Worm (Caenorhabditis elegans): ENCODE data around the gene C17H12.11.

The C17H12.11 gene

DNA sequence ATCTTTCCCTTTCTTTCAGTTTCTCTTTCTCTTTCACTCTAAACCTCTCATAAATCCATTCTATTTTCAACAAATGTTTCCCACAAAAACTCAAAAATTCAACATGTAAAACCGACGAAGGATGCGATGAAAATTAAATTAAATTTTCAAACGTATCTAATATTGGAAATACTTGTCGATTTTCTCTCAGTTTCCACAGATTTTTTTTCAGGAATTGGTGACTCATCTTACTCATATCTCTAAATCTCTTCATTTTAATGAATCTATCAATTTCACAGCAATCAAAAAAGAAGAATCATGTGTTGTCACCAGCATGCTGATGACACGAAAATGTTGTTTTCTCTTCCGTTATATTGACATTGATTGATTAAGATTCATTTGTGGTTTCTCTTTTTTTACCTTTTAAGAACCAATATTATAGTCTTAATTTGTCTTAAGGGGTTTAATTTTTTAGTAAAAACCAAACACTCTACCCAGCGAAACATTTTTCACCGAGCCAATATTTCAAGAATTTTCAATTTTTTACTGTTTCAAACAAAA, 1.7 kb downstream of the C17H12.11 start (continued):
- TF ChIP-seq mef-2 (tag; optimal IDR thresholded peaks at IDR 0.05) (no peak), nhr-71 (tag; optimal IDR thresholded peaks at IDR 0.05) (peak; percentile 38), lin-13 (GFP tag; optimal IDR thresholded peaks at IDR 0.05) (no peak), ceh-90 (tag; optimal IDR thresholded peaks at IDR 0.05) (no peak), hlh-17 (GFP tag; optimal IDR thresholded peaks at IDR 0.05; ENCODE audit: borderline replicate concordance) (no peak), egl-13 (tag; optimal IDR thresholded peaks at IDR 0.05) (no peak), irx-1 (tag; optimal IDR thresholded peaks at IDR 0.05) (no peak), pqm-1 (tag; optimal IDR thresholded peaks at IDR 0.05) (no peak), snu-23 (GFP tag; optimal IDR thresholded peaks at IDR 0.05) (peak; percentile 31), tlp-1 (tag; optimal IDR thresholded peaks at IDR 0.05) (no peak), nhr-76 (tag; optimal IDR thresholded peaks at IDR 0.05) (no peak), nhr-85 (tag) (peak; percentile 72), elt-3 (tag; optimal IDR thresholded peaks at IDR 0.05) (peak in 1 of 6 experiments; percentile 52), nhr-19 (GFP tag; conservative IDR thresholded peaks at IDR 0.05) (no peak), Y116A8C.19 (tag; optimal IDR thresholded peaks at IDR 0.05; ENCODE audit: borderline replicate concordance) (no peak), isw-1 (GFP tag; IDR thresholded peaks at IDR 0.05) (no peak), lin-14 (GFP tag; optimal IDR thresholded peaks at IDR 0.05) (peak; percentile 71), aha-1 (tag; optimal IDR thresholded peaks at IDR 0.05) (no peak), tbx-2 (tag; optimal IDR thresholded peaks at IDR 0.05) (no peak)

DNA sequence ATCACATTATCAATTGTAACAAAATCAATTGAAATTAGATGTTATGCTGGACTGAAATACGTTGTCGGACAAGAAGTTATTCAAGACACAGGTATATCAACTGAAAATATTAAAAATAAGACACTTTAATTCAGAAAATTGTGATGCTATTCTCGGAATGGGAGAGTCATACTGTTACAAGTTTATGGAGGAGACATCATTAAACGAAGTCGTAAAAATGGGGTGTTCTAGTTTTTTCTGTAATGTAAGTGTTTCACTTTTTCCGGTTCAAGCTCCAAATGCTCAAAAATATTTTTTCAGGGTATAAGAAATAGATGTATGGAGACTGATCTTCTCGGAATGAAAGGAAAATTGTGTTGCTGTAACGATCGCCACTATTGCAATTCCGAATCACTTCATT, 2.6 kb downstream of the C17H12.11 start, which contains the start of gene C17H12.37:
Gene C17H12.37, plus strand, starts transcription at position 301 of the 400 bp plus-strand sequence.
- TF ChIP-seq snu-23 (GFP tag; optimal IDR thresholded peaks at IDR 0.05) (no peak), elt-2 (tag; optimal IDR thresholded peaks at IDR 0.05) (no peak), fkh-10 (GFP tag; optimal IDR thresholded peaks at IDR 0.05) (no peak), efl-1 (optimal IDR thresholded peaks at IDR 0.05) (no peak), efl-1 (GFP tag; optimal IDR thresholded peaks at IDR 0.05 in 1 of 2) (no peak), nhr-237 (tag; optimal IDR thresholded peaks at IDR 0.05) (no peak)

DNA sequence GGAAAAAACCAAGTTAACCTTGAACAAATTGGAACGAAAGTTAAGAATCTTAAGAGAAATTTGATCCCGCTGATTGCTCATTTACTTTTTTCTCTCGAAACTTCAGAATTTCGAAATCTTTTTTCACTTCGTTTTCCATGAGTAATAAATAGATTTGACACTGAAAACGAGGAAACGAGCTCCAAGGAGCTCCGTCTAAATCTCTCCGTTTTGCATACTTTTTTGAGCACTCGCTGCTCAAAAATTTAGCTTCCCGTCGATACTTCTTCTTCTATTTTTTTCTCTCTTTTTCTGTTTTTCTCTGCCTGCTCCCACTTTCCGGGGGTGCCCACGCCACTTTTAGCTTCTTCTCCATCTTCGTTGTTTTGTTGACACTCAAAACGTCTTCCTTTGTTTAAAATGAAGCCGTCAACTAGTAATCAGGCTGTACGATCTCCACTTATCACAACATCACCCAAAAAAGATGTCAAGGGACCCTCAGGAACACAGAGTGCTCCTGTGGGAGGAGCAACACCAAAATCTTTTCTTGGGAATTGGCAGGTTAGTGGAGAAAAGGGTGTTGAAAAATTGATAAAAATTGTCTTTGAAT, 4.4 kb downstream of the C17H12.11 start, which contains the start of gene C17H12.10:
Gene C17H12.10, plus strand, starts transcription at position 325 of the 589 bp plus-strand sequence.
- TF ChIP-seq snu-23 (GFP tag; optimal IDR thresholded peaks at IDR 0.05) (peak; percentile 22), dsc-1 (tag; optimal IDR thresholded peaks at IDR 0.05) (no peak), aha-1 (tag; optimal IDR thresholded peaks at IDR 0.05) (no peak), ceh-82 (tag; optimal IDR thresholded peaks at IDR 0.05) (peak in 2 of 3 experiments; percentile 40 to 42), ets-5 (GFP tag; IDR thresholded peaks at IDR 0.05) (no peak), tlp-1 (tag; optimal IDR thresholded peaks at IDR 0.05) (no peak), lin-15B (tag; optimal IDR thresholded peaks at IDR 0.05) (no peak), unc-86 (tag; optimal IDR thresholded peaks at IDR 0.05) (peak; percentile 18), nhr-28 (tag; optimal IDR thresholded peaks at IDR 0.05) (no peak), hlh-17 (GFP tag; optimal IDR thresholded peaks at IDR 0.05; ENCODE audit: borderline replicate concordance) (no peak), irx-1 (tag; optimal IDR thresholded peaks at IDR 0.05) (no peak), snpc-4 (tag; optimal IDR thresholded peaks at IDR 0.05) (peak; percentile 32), mdl-1 (tag; optimal IDR thresholded peaks at IDR 0.05) (no peak), unc-98 (GFP tag; IDR thresholded peaks at IDR 0.05) (no peak), egl-13 (tag; optimal IDR thresholded peaks at IDR 0.05) (no peak), nhr-47 (tag; optimal IDR thresholded peaks at IDR 0.05) (peak; percentile 39), efl-1 (optimal IDR thresholded peaks at IDR 0.05) (peak; percentile 13 to 26), efl-1 (GFP tag; optimal IDR thresholded peaks at IDR 0.05 in 1 of 2) (no peak), mep-1 (tag; optimal IDR thresholded peaks at IDR 0.05) (peak; percentile 15), unc-30 (tag; optimal IDR thresholded peaks at IDR 0.05) (no peak), rnt-1 (tag; optimal IDR thresholded peaks at IDR 0.05) (no peak), lin-39 (tag; optimal IDR thresholded peaks at IDR 0.05) (no peak), zip-4 (GFP tag; optimal IDR thresholded peaks at IDR 0.05) (no peak), zag-1 (tag; optimal IDR thresholded peaks at IDR 0.05) (no peak), pqm-1 (tag; optimal IDR thresholded peaks at IDR 0.05) (no peak), skn-1 (tag; optimal IDR thresholded peaks at IDR 0.05) (peak; percentile 56), nhr-237 (tag; optimal IDR thresholded peaks at IDR 0.05) (no peak), mab-9 (GFP tag; IDR thresholded peaks at IDR 0.05) (no peak), nhr-20 (tag; optimal IDR thresholded peaks at IDR 0.05) (no peak), C34B4.2 (tag; optimal IDR thresholded peaks at IDR 0.05) (no peak), ztf-11 (tag; optimal IDR thresholded peaks at IDR 0.05) (no peak), lin-35 (GFP tag; optimal IDR thresholded peaks at IDR 0.05) (peak in 1 of 2 experiments; percentile 21), lir-3 (tag; optimal IDR thresholded peaks at IDR 0.05; ENCODE audit: poor library complexity) (no peak), fkh-8 (tag; optimal IDR thresholded peaks at IDR 0.05) (peak; percentile 47)
